Worm (Caenorhabditis elegans) whole organism, mixed stage, embryonic: ENCODE results near the gene pges-2.
A peak's percentile ranks its signal among the peaks of the same experiment; 100 is the strongest.

ENCODE experiments used
- M03D4.4 ChIP-seq: sonication (generic microtip); optimal IDR thresholded peaks from 2 replicates; lab custom pipeline; 2017; ENCODE audit warnings: mild to moderate bottlenecking, missing genetic modification characterization, missing compliant biosample characterization
- bed-3 ChIP-seq: fragments of 200-800 bp; sonication (Bioruptor generic); optimal IDR thresholded peaks from 3 replicates; lab custom pipeline; 2018; ENCODE audit warnings: mild to moderate bottlenecking, missing genetic modification characterization, moderate library complexity, missing compliant biosample characterization
- blmp-1 ChIP-seq: fragments of 150-350 bp; optimal IDR thresholded peaks from 2 replicates; lab custom pipeline; 2014; ENCODE audit warnings: missing biosample characterization, missing genetic modification characterization
- ceh-39 ChIP-seq: fragments of 150-350 bp; optimal IDR thresholded peaks from 2 replicates; lab custom pipeline; 2014; ENCODE audit warnings: missing biosample characterization, missing genetic modification characterization
- ceh-43 ChIP-seq: fragments of 200-800 bp; sonication (Bioruptor generic); optimal IDR thresholded peaks from 2 replicates; lab custom pipeline; 2018; ENCODE audit warnings: mild to moderate bottlenecking, missing genetic modification characterization, moderate library complexity, missing compliant biosample characterization
- ceh-83 ChIP-seq: fragments of 200-800 bp; sonication (Bioruptor generic); optimal IDR thresholded peaks from 2 replicates; lab custom pipeline; 2018; ENCODE audit warnings: mild to moderate bottlenecking, missing genetic modification characterization, missing compliant biosample characterization
- ces-1 ChIP-seq: fragments of 150-350 bp; optimal IDR thresholded peaks from 2 replicates; lab custom pipeline; 2014; ENCODE audit warnings: missing biosample characterization, missing genetic modification reagents, missing genetic modification characterization
- cnd-1 ChIP-seq: fragments of 200-800 bp; sonication (Bioruptor generic); optimal IDR thresholded peaks from 2 replicates; lab custom pipeline; 2018; ENCODE audit warnings: mild to moderate bottlenecking, missing genetic modification characterization, missing compliant biosample characterization
- drap-1 ChIP-seq: fragments of 200-800 bp; sonication (Bioruptor generic); optimal IDR thresholded peaks from 3 replicates; lab custom pipeline; 2018; ENCODE audit warnings: mild to moderate bottlenecking, missing genetic modification characterization, missing compliant biosample characterization
- elt-1 ChIP-seq: sonication (generic microtip); optimal IDR thresholded peaks from 2 replicates; lab custom pipeline; 2017; ENCODE audit warnings: missing genetic modification characterization, mild to moderate bottlenecking, missing compliant biosample characterization, antibody characterized with exemption, moderate library complexity, borderline replicate concordance; ENCODE audit not compliant: insufficient read depth
- elt-3 ChIP-seq: fragments of 150-350 bp; optimal IDR thresholded peaks from 2 replicates; lab custom pipeline; 2014; ENCODE audit warnings: missing biosample characterization, missing genetic modification characterization
- flh-1 ChIP-seq: fragments of 200-800 bp; sonication (Bioruptor generic); optimal IDR thresholded peaks from 2 replicates; lab custom pipeline; 2018; ENCODE audit warnings: mild to moderate bottlenecking, missing genetic modification characterization, moderate library complexity, missing compliant biosample characterization
- ham-2 ChIP-seq: fragments of 200-800 bp; sonication (Bioruptor generic); optimal IDR thresholded peaks from 2 replicates; lab custom pipeline; 2018; ENCODE audit warnings: mild to moderate bottlenecking, missing genetic modification characterization, missing compliant biosample characterization
- hlh-1 ChIP-seq: fragments of 150-350 bp; optimal IDR thresholded peaks from 2 replicates; lab custom pipeline; 2014; ENCODE audit warnings: missing biosample characterization, missing genetic modification reagents, missing genetic modification characterization
- lin-13 ChIP-seq: fragments of 150-350 bp; optimal IDR thresholded peaks from 2 replicates; lab custom pipeline; 2014; ENCODE audit warnings: missing biosample characterization, missing genetic modification characterization
- lin-32 ChIP-seq: fragments of 200-800 bp; sonication (Bioruptor generic); optimal IDR thresholded peaks from 2 replicates; lab custom pipeline; 2018; ENCODE audit warnings: mild to moderate bottlenecking, missing genetic modification characterization, missing compliant biosample characterization
- lsy-2 ChIP-seq: fragments of 150-350 bp; optimal IDR thresholded peaks from 2 replicates; lab custom pipeline; 2014; ENCODE audit warnings: missing biosample characterization, missing genetic modification characterization
- mab-5 ChIP-seq: fragments of 150-350 bp; optimal IDR thresholded peaks from 2 replicates; lab custom pipeline; 2014; ENCODE audit warnings: missing biosample characterization, missing genetic modification characterization
- mep-1 ChIP-seq: fragments of 150-350 bp; optimal IDR thresholded peaks from 2 replicates; lab custom pipeline; 2017; ENCODE audit warnings: missing biosample characterization, missing genetic modification reagents, missing genetic modification characterization, inconsistent platforms
- mls-2 ChIP-seq: sonication (generic microtip); optimal IDR thresholded peaks from 2 replicates; lab custom pipeline; 2016; ENCODE audit warnings: mild to moderate bottlenecking, missing genetic modification characterization, moderate library complexity, missing compliant biosample characterization
- nhr-12 ChIP-seq: fragments of 150-350 bp; optimal IDR thresholded peaks from 2 replicates; lab custom pipeline; 2014; ENCODE audit warnings: missing biosample characterization, missing genetic modification characterization
- nhr-2 ChIP-seq: fragments of 150-350 bp; optimal IDR thresholded peaks from 2 replicates; lab custom pipeline; 2014; ENCODE audit warnings: missing biosample characterization, missing genetic modification characterization
- nhr-237 ChIP-seq: fragments of 150-350 bp; optimal IDR thresholded peaks from 2 replicates; lab custom pipeline; 2014; ENCODE audit warnings: missing biosample characterization, missing genetic modification characterization
- nhr-28 ChIP-seq: fragments of 150-350 bp; optimal IDR thresholded peaks from 2 replicates; lab custom pipeline; 2014; ENCODE audit warnings: missing biosample characterization, missing genetic modification characterization
- nhr-76 ChIP-seq: sonication (generic microtip); optimal IDR thresholded peaks from 2 replicates; lab custom pipeline; 2017; ENCODE audit warnings: missing biosample characterization, missing genetic modification characterization
- pha-4 ChIP-seq: fragments of 150-350 bp; optimal IDR thresholded peaks from 2 replicates; lab custom pipeline; 2018; ENCODE audit warnings: missing biosample characterization, missing genetic modification reagents, missing genetic modification characterization
- sem-2 ChIP-seq: fragments of 200-800 bp; sonication (Bioruptor generic); optimal IDR thresholded peaks from 2 replicates; lab custom pipeline; 2018; ENCODE audit warnings: mild to moderate bottlenecking, missing genetic modification characterization, missing compliant biosample characterization
- snpc-4 ChIP-seq: fragments of 150-350 bp; optimal IDR thresholded peaks from 2 replicates; lab custom pipeline; 2014; ENCODE audit warnings: missing biosample characterization, missing genetic modification characterization
- sptf-1 ChIP-seq: sonication (generic microtip); optimal IDR thresholded peaks from 2 replicates; lab custom pipeline; 2017; ENCODE audit warnings: mild to moderate bottlenecking, missing genetic modification characterization, moderate library complexity, missing compliant biosample characterization
- tbx-8 ChIP-seq: fragments of 200-800 bp; sonication (Bioruptor generic); optimal IDR thresholded peaks from 2 replicates; lab custom pipeline; 2018; ENCODE audit warnings: mild to moderate bottlenecking, missing genetic modification characterization, moderate library complexity, missing compliant biosample characterization
- unc-120 ChIP-seq: sonication (generic microtip); optimal IDR thresholded peaks from 2 replicates; lab custom pipeline; 2017; ENCODE audit warnings: missing genetic modification characterization, missing compliant biosample characterization; ENCODE audit not compliant: poor library complexity, severe bottlenecking
- unc-39 ChIP-seq: fragments of 150-350 bp; optimal IDR thresholded peaks from 2 replicates; lab custom pipeline; 2014; ENCODE audit warnings: missing biosample characterization, missing genetic modification characterization
- unc-62 ChIP-seq: fragments of 150-350 bp; optimal IDR thresholded peaks from 2 replicates; lab custom pipeline; 2014; ENCODE audit warnings: missing biosample characterization, missing genetic modification reagents, missing genetic modification characterization
- zip-8 ChIP-seq: fragments of 150-350 bp; optimal IDR thresholded peaks from 2 replicates; lab custom pipeline; 2014; ENCODE audit warnings: missing biosample characterization, missing genetic modification characterization
- ztf-11 ChIP-seq: fragments of 150-350 bp; optimal IDR thresholded peaks from 2 replicates; lab custom pipeline; 2014; ENCODE audit warnings: missing biosample characterization, missing genetic modification characterization

The pges-2 gene

DNA sequence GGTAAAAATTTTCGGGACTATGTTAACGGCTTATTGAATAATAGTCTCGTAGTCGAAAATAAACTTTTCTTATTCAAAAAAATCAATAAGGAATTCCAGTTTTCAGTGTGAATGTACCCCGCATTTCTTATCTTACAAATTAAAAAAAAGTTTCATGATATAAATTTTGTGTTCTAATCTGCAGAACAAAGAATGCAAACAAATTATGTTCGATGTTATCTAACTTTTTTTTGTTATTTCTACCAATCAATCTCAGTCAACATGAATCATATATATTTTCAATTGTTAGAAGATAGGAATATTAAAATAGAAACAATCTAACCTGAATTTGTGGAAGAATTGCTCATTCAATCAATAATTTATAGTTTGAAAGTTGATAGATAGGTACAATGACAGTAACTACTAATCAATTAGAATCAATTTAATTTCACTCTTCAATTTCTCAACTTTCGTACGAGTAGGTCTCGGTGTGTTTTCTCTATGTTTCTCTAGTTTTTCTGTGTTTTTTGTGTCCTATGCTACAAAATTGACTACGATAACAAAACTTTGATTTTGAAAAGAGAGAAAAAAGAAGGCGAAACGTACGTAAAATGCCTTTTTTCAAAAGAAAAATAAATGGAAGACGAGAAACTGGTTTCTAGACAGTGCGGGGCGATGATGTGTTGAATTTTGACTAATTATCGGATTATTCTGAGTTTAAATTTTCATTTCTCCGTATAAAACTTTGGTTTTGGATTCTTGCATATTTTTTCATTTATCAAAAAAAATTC lies 17.5 kb downstream of the pges-2 start, which contains the start of the genes unc-43 and Y43C5B.3:
TSS of gene unc-43 (minus strand) at position 347 of the 770 bp plus-strand sequence.
TSS of gene Y43C5B.3 (plus strand) at position 720 of the 770 bp plus-strand sequence.
- TF ChIP-seq pha-4 (tag; lab: Kevin White, UChicago) (no peak), lin-32 (GFP tag; lab: Kevin White, UChicago) (no peak), mls-2 (tag; lab: Kevin White, UChicago) (no peak), nhr-237 (tag; lab: Kevin White, UChicago) (no peak), drap-1 (GFP tag; lab: Kevin White, UChicago) (no peak), snpc-4 (tag; lab: Kevin White, UChicago) (no peak), ceh-83 (no peak), blmp-1 (tag; lab: Kevin White, UChicago) (no peak), bed-3 (no peak), ceh-43 (GFP tag; lab: Kevin White, UChicago) (no peak)

DNA sequence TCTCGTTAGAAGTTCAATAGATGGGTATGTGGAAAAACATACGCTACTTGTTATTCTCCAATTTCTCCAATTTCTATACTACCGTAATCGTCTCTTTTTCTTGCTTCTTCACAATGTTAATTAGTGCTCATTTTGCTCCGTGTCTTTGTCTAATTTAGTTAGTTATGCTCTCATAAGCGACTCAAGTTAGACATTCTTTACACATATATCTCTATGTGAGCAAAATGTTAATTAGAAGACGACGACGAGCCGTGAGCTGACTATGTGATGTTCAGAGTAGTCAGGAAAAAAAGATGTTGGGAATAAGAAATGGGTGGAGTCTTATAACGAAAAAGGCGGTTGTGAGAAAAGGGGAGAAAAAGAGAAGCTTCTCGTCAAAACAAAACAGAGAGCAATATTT lies 20.1 kb downstream of the pges-2 start:
- TF ChIP-seq ces-1 (peak; percentile 74), snpc-4 (tag; lab: Kevin White, UChicago) (no peak)

DNA sequence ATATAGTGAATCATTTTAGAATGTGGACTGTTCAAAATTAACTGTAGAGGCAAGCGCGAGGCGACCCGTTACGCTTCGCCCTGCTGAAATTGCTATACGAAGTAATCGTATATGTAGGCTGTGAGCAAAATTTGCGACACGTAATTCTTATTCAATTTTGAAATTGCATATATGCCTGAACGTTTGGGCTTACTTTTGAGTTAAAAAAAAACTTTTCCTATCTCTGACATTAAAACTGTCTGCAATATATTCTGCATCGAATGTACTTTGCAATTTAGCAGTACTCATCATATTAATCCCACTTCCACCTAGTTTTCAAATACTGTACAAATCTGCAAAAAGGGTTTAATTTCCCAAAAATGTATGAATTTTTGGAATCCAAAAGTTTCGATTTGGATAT lies 20.6 kb downstream of the pges-2 start:
- no peak for TF ChIP-seq lin-32 (GFP tag; lab: Kevin White, UChicago)
- TF ChIP-seq zip-8 (tag; lab: Kevin White, UChicago): no peak

DNA sequence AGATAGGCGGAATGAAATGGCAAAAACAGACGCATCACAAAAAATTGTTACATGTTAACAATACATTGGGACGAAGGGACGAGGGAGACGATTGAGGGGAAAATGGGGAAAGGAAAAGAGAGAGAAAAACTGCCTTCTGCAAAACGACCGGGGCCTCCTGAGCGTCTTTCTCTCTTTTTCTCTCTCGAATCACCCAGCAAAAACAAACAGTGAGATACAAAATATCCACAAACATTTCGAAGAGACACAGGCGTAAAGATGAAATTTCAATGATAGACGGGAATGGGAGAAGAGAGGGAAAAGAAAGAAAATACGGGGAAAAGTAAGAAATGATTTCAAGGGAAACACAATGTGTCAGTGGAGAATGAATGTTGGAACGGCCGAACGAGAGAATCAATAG lies 21.6 kb downstream of the pges-2 start:
- peak; percentile 46 for TF ChIP-seq nhr-237 (tag; lab: Kevin White, UChicago)
- TF ChIP-seq sem-2 (GFP tag; lab: Kevin White, UChicago): no peak
- peak; percentile 4 for TF ChIP-seq sptf-1
- TF ChIP-seq flh-1 (GFP tag; lab: Kevin White, UChicago): no peak
- TF ChIP-seq mls-2 (tag; lab: Kevin White, UChicago): no peak
- TF ChIP-seq nhr-28: no peak
- peak; percentile 69 for TF ChIP-seq unc-120 (tag; lab: Kevin White, UChicago)
- no peak for TF ChIP-seq elt-3
- no peak for TF ChIP-seq elt-1 (tag; lab: Kevin White, UChicago)
- no peak for TF ChIP-seq ham-2
- no peak for TF ChIP-seq mab-5 (tag; lab: Kevin White, UChicago)
- TF ChIP-seq nhr-2 (tag; lab: Kevin White, UChicago): no peak
- peak; percentile 23 for TF ChIP-seq lsy-2 (tag; lab: Kevin White, UChicago)
- no peak for TF ChIP-seq tbx-8 (GFP tag; lab: Kevin White, UChicago)
- TF ChIP-seq nhr-12 (tag; lab: Kevin White, UChicago): no peak
- TF ChIP-seq hlh-1 (tag; lab: Kevin White, UChicago): peak; percentile 29
- TF ChIP-seq bed-3: no peak
- no peak for TF ChIP-seq ztf-11
- peak; percentile 15 for TF ChIP-seq pha-4 (tag; lab: Kevin White, UChicago)
- no peak for TF ChIP-seq ceh-39 (tag; lab: Kevin White, UChicago)
- peak; percentile 47 for TF ChIP-seq ces-1
- no peak for TF ChIP-seq snpc-4 (tag; lab: Kevin White, UChicago)
- TF ChIP-seq drap-1 (GFP tag; lab: Kevin White, UChicago): no peak
- TF ChIP-seq lin-13 (tag; lab: Kevin White, UChicago): no peak
- peak; percentile 66 for TF ChIP-seq unc-62 (GFP tag; lab: Kevin White, UChicago)
- no peak for TF ChIP-seq ceh-83
- no peak for TF ChIP-seq lin-32 (GFP tag; lab: Kevin White, UChicago)
- TF ChIP-seq unc-39 (tag; lab: Kevin White, UChicago): no peak
- TF ChIP-seq blmp-1 (tag; lab: Kevin White, UChicago): no peak
- peak; percentile 51 for TF ChIP-seq mep-1 (tag; lab: Kevin White, UChicago)
- TF ChIP-seq cnd-1 (tag; lab: Kevin White, UChicago): no peak
- no peak for TF ChIP-seq ceh-43 (GFP tag; lab: Kevin White, UChicago)
- no peak for TF ChIP-seq nhr-76
- TF ChIP-seq M03D4.4: no peak
- no peak for TF ChIP-seq zip-8 (tag; lab: Kevin White, UChicago)
- TF ChIP-seq, all 35 proteins: peak for 9
